Fruit fly (Drosophila melanogaster) whole organism, embryonic: ENCODE data around the gene lectin-24Db.

Source experiments
- CG10431 ChIP-seq: fragments of 200-800 bp; sonication (Bioruptor generic); optimal IDR thresholded peaks from 3 replicates; lab custom pipeline; 2018; ENCODE audit warnings: missing biosample characterization, mild to moderate bottlenecking, missing genetic modification characterization
- CG10565 ChIP-seq: fragments of 200-800 bp; sonication (Bioruptor generic); optimal IDR thresholded peaks from 3 replicates; lab custom pipeline; 2016; ENCODE audit warnings: missing biosample characterization, mild to moderate bottlenecking, missing genetic modification characterization
- CG10979 ChIP-seq: fragments of 200-800 bp; sonication (Bioruptor generic); optimal IDR thresholded peaks from 2 replicates; lab custom pipeline; 2018; ENCODE audit warnings: missing biosample characterization, mild to moderate bottlenecking, missing genetic modification characterization, moderate library complexity
- CG11696 ChIP-seq: fragments of 200-800 bp; sonication (Bioruptor generic); IDR thresholded peaks from 2 replicates; pipeline ENCODE4 v1.3.6; 2022; ENCODE audit warnings: missing biosample characterization, missing genetic modification characterization
- CG12104 ChIP-seq: fragments of 200-800 bp; sonication (Bioruptor generic); optimal IDR thresholded peaks from 3 replicates; lab custom pipeline; 2016; ENCODE audit warnings: missing biosample characterization, missing genetic modification characterization
- CG14710 ChIP-seq: fragments of 200-800 bp; sonication (Bioruptor generic); optimal IDR thresholded peaks from 3 replicates; lab custom pipeline; 2019; ENCODE audit warnings: missing biosample characterization, mild to moderate bottlenecking, missing genetic modification characterization, moderate library complexity
- CG15269 ChIP-seq: fragments of 200-800 bp; sonication (Bioruptor generic); optimal IDR thresholded peaks from 2 replicates; lab custom pipeline; 2018; ENCODE audit warnings: missing biosample characterization, mild to moderate bottlenecking, missing genetic modification characterization, moderate library complexity
- CG1602 ChIP-seq: fragments of 200-800 bp; sonication (Bioruptor generic); optimal IDR thresholded peaks from 3 replicates; lab custom pipeline; 2016; ENCODE audit warnings: missing biosample characterization, missing genetic modification characterization
- CG1792 ChIP-seq: fragments of 200-800 bp; sonication (Bioruptor generic); optimal IDR thresholded peaks from 2 replicates; lab custom pipeline; 2016; ENCODE audit warnings: missing biosample characterization, missing genetic modification characterization
- CG18764 ChIP-seq: fragments of 200-800 bp; sonication (Bioruptor generic); optimal IDR thresholded peaks from 3 replicates; lab custom pipeline; 2016; ENCODE audit warnings: missing biosample characterization, missing genetic modification characterization
- CG2199 ChIP-seq: fragments of 200-800 bp; sonication (Bioruptor generic); IDR thresholded peaks from 3 replicates; pipeline ENCODE4 v1.3.6; 2022; ENCODE audit warnings: missing biosample characterization, missing genetic modification characterization
- CG2712 ChIP-seq: fragments of 200-800 bp; optimal IDR thresholded peaks from 3 replicates; lab custom pipeline; 2019; ENCODE audit warnings: missing biosample characterization, mild to moderate bottlenecking, missing genetic modification characterization, moderate library complexity
- CG30020 ChIP-seq: fragments of 200-800 bp; optimal IDR thresholded peaks from 2 replicates; lab custom pipeline; 2019; ENCODE audit warnings: missing biosample characterization, mild to moderate bottlenecking, missing genetic modification characterization, moderate library complexity
- CG31365 ChIP-seq: fragments of 200-800 bp; sonication (Bioruptor generic); optimal IDR thresholded peaks from 2 replicates; lab custom pipeline; 2018; ENCODE audit warnings: missing biosample characterization, mild to moderate bottlenecking, missing genetic modification characterization
- CG31388 ChIP-seq: fragments of 200-800 bp; sonication (Bioruptor generic); optimal IDR thresholded peaks from 2 replicates; lab custom pipeline; 2016; ENCODE audit warnings: missing biosample characterization, missing genetic modification characterization
- CG3281 ChIP-seq: fragments of 200-800 bp; sonication (Bioruptor generic); optimal IDR thresholded peaks from 3 replicates; lab custom pipeline; 2017; ENCODE audit warnings: missing biosample characterization, mild to moderate bottlenecking, missing genetic modification characterization
- CG3407 ChIP-seq: fragments of 200-800 bp; sonication (Bioruptor generic); optimal IDR thresholded peaks from 2 replicates; lab custom pipeline; 2018; ENCODE audit warnings: missing biosample characterization, mild to moderate bottlenecking, missing genetic modification characterization
- CG4730 ChIP-seq: fragments of 200-800 bp; sonication (Bioruptor generic); IDR thresholded peaks from 2 replicates; pipeline ENCODE4 v1.3.6; 2022; ENCODE audit warnings: missing biosample characterization, missing genetic modification characterization
- CG4820 ChIP-seq: fragments of 200-800 bp; sonication (Bioruptor generic); optimal IDR thresholded peaks from 3 replicates; lab custom pipeline; 2016; ENCODE audit warnings: missing biosample characterization, missing genetic modification characterization
- CG7928 ChIP-seq: fragments of 200-800 bp; sonication (Bioruptor generic); optimal IDR thresholded peaks from 2 replicates; lab custom pipeline; 2017; ENCODE audit warnings: missing biosample characterization, mild to moderate bottlenecking, missing genetic modification characterization
- CG7987 ChIP-seq: fragments of 200-800 bp; sonication (Bioruptor generic); optimal IDR thresholded peaks from 2 replicates; lab custom pipeline; 2018; ENCODE audit warnings: missing biosample characterization, mild to moderate bottlenecking, missing genetic modification characterization, moderate library complexity
- CoRest ChIP-seq: fragments of 200-800 bp; sonication (Bioruptor generic); optimal IDR thresholded peaks from 3 replicates; lab custom pipeline; 2018; ENCODE audit warnings: missing biosample characterization, mild to moderate bottlenecking, missing genetic modification characterization, moderate library complexity
- Dfd ChIP-seq, 2 experiments: fragments of >200 bp; optimal IDR thresholded peaks; 2 replicates each; lab custom pipeline; 2017; ENCODE audit warnings: missing biosample characterization in 2 of 2, missing genetic modification characterization in 2 of 2
- Dll ChIP-seq: fragments of 200-800 bp; sonication (Bioruptor generic); IDR thresholded peaks from 4 replicates; pipeline ENCODE4 v1.3.6; 2022; ENCODE audit warnings: missing biosample characterization, missing genetic modification characterization; ENCODE audit not compliant: partially characterized antibody
- Dp ChIP-seq: fragments of 200-800 bp; sonication (Bioruptor generic); optimal IDR thresholded peaks from 2 replicates; lab custom pipeline; 2018; ENCODE audit warnings: missing biosample characterization, mild to moderate bottlenecking, missing genetic modification characterization, moderate library complexity
- Fer3 ChIP-seq: fragments of 200-800 bp; sonication (Bioruptor generic); optimal IDR thresholded peaks from 2 replicates; lab custom pipeline; 2018; ENCODE audit warnings: missing biosample characterization, mild to moderate bottlenecking, missing genetic modification characterization, moderate library complexity
- H15 ChIP-seq: fragments of 200-800 bp; sonication (Bioruptor generic); IDR thresholded peaks from 3 replicates; pipeline ENCODE4 v1.3.6; 2022; ENCODE audit warnings: missing biosample characterization, missing genetic modification characterization
- Hmr ChIP-seq: fragments of 200-800 bp; sonication (Bioruptor generic); optimal IDR thresholded peaks from 3 replicates; lab custom pipeline; 2017; ENCODE audit warnings: mild to moderate bottlenecking, missing biosample characterization, missing genetic modification reagents, missing genetic modification characterization
- Hr3 ChIP-seq: fragments of 200-800 bp; sonication (Bioruptor generic); optimal IDR thresholded peaks from 3 replicates; lab custom pipeline; 2016; ENCODE audit warnings: missing biosample characterization, missing genetic modification characterization
- Jarid2 ChIP-seq: fragments of 200-800 bp; sonication (Bioruptor generic); optimal IDR thresholded peaks from 3 replicates; lab custom pipeline; 2017; ENCODE audit warnings: mild to moderate bottlenecking, missing biosample characterization, missing genetic modification reagents, missing genetic modification characterization
- Mrtf ChIP-seq: fragments of 200-800 bp; sonication (Bioruptor generic); IDR thresholded peaks from 3 replicates; pipeline ENCODE4 v1.3.6; 2022; ENCODE audit warnings: missing biosample characterization, missing genetic modification characterization
- Rfx ChIP-seq: fragments of 200-800 bp; sonication (Bioruptor generic); IDR thresholded peaks from 2 replicates; pipeline ENCODE4 v1.3.6; 2022; ENCODE audit warnings: missing biosample characterization, missing genetic modification characterization
- Sin3A ChIP-seq: fragments of >200 bp; optimal IDR thresholded peaks from 2 replicates; lab custom pipeline; 2018
- Spps ChIP-seq: fragments of 200-800 bp; sonication (Bioruptor generic); optimal IDR thresholded peaks from 2 replicates; lab custom pipeline; 2018; ENCODE audit warnings: missing biosample characterization, mild to moderate bottlenecking, missing genetic modification characterization
- ara ChIP-seq: fragments of 200-800 bp; sonication (Bioruptor generic); IDR thresholded peaks from 2 replicates; pipeline ENCODE4 v1.3.6; 2022; ENCODE audit warnings: missing biosample characterization, missing genetic modification characterization
- ash1 ChIP-seq: fragments of 200-800 bp; sonication (Bioruptor generic); optimal IDR thresholded peaks from 2 replicates; lab custom pipeline; 2018; ENCODE audit warnings: missing biosample characterization, mild to moderate bottlenecking, missing genetic modification characterization
- az2 ChIP-seq: fragments of 200-800 bp; sonication (Bioruptor generic); optimal IDR thresholded peaks from 3 replicates; lab custom pipeline; 2016; ENCODE audit warnings: missing biosample characterization, missing genetic modification characterization
- cas ChIP-seq: fragments of 200-800 bp; sonication (Bioruptor generic); IDR thresholded peaks from 2 replicates; pipeline ENCODE4 v1.3.6; 2022; ENCODE audit warnings: missing biosample characterization, missing genetic modification characterization
- cg ChIP-seq: fragments of 200-800 bp; sonication (Bioruptor generic); optimal IDR thresholded peaks from 3 replicates; lab custom pipeline; 2019; ENCODE audit warnings: missing biosample characterization, mild to moderate bottlenecking, missing genetic modification characterization, moderate library complexity
- chif ChIP-seq, 2 experiments: fragments of 200-800 bp; sonication (Bioruptor generic); optimal IDR thresholded peaks; 3 replicates each; lab custom pipeline; 2016; ENCODE audit warnings: missing biosample characterization in 2 of 2, missing genetic modification characterization in 2 of 2
- gsb ChIP-seq: fragments of 200-800 bp; sonication (Bioruptor generic); IDR thresholded peaks from 2 replicates; pipeline ENCODE4 v1.3.6; 2022; ENCODE audit warnings: missing biosample characterization, missing genetic modification characterization
- gt ChIP-seq: fragments of 200-800 bp; sonication (Bioruptor generic); IDR thresholded peaks from 2 replicates; pipeline ENCODE4 v1.3.6; 2022; ENCODE audit warnings: missing biosample characterization, missing genetic modification characterization
- jigr1 ChIP-seq: fragments of 200-800 bp; sonication (Bioruptor generic); IDR thresholded peaks from 3 replicates; pipeline ENCODE4 v1.3.6; 2022; ENCODE audit warnings: missing biosample characterization, missing genetic modification characterization
- jumu ChIP-seq: fragments of 200-800 bp; sonication (Bioruptor generic); optimal IDR thresholded peaks from 3 replicates; lab custom pipeline; 2016; ENCODE audit warnings: missing biosample characterization, missing genetic modification characterization
- lola ChIP-seq, 3 experiments: fragments of >200 bp in 2 of 3; fragments of 200-800 bp in 1 of 3; sonication (Bioruptor generic) in 1 of 3; optimal IDR thresholded peaks; 2 replicates each; lab custom pipeline; 2017 to 2019; ENCODE audit warnings: missing biosample characterization in 3 of 3, missing genetic modification characterization in 3 of 3, mild to moderate bottlenecking in 1 of 3, moderate library complexity in 1 of 3
- mam ChIP-seq: fragments of 200-800 bp; sonication (Bioruptor generic); optimal IDR thresholded peaks from 3 replicates; lab custom pipeline; 2016; ENCODE audit warnings: missing biosample characterization, missing genetic modification characterization
- p53 ChIP-seq: fragments of 200-800 bp; sonication (Bioruptor generic); optimal IDR thresholded peaks from 2 replicates; lab custom pipeline; 2016; ENCODE audit warnings: missing biosample characterization, missing genetic modification characterization
- sc ChIP-seq, 3 experiments: fragments of >200 bp in 2 of 3; fragments of 200-800 bp in 1 of 3; sonication (Bioruptor generic) in 1 of 3; optimal IDR thresholded peaks; 2 replicates in 2 of 3; 3 replicates in 1 of 3; lab custom pipeline; 2017; ENCODE audit warnings: mild to moderate bottlenecking in 1 of 3, missing biosample characterization in 1 of 3, missing genetic modification characterization in 1 of 3, missing genetic modification reagents in 1 of 3
- seq ChIP-seq: fragments of 200-800 bp; sonication (Bioruptor generic); IDR thresholded peaks from 2 replicates; pipeline ENCODE4 v1.3.6; 2022; ENCODE audit warnings: missing biosample characterization, missing genetic modification characterization
- tup ChIP-seq: fragments of 200-800 bp; sonication (Bioruptor generic); optimal IDR thresholded peaks from 2 replicates; lab custom pipeline; 2016; ENCODE audit warnings: missing biosample characterization, mild to moderate bottlenecking, missing genetic modification characterization, moderate library complexity
- tx ChIP-seq: fragments of 200-800 bp; sonication (Bioruptor generic); optimal IDR thresholded peaks from 2 replicates; lab custom pipeline; 2016; ENCODE audit warnings: missing biosample characterization, missing genetic modification characterization
- zen ChIP-seq: fragments of 200-800 bp; sonication (Bioruptor generic); optimal IDR thresholded peaks from 3 replicates; lab custom pipeline; 2018; ENCODE audit warnings: missing biosample characterization, mild to moderate bottlenecking, missing genetic modification characterization, moderate library complexity

The lectin-24Db gene

DNA sequence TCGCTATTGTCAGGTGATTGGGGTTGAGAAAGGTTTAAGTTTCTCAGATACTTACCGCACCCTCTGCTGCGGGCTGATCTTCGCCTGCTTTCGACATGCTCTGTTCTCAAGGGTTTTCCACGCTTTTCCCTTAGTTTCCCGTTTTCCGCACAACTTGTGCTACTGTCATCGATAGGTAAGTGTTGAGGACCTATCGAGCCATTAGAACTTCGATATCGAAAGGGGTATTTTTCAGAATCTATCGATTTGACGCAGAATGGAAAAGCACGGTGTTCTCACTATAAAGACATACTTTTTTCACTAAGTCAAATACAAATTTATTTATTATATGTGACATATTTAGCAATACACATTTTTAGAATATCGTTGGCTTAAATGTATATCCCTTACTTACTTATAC is 38.9 kb downstream of the lectin-24Db start, which contains the start of gene CG3702 (continued):
- no peak for TF ChIP-seq CG2199 (GFP tag; lab: Robert Waterston, UW)
- no peak for TF ChIP-seq ash1 (GFP tag; lab: Kevin White, UChicago)
- TF ChIP-seq mam = no peak
- no peak for TF ChIP-seq CG7928 (GFP tag; lab: Kevin White, UChicago)
- TF ChIP-seq Mrtf (GFP tag; lab: Robert Waterston, UW) = no peak
- TF ChIP-seq CG10431 (GFP tag; lab: Kevin White, UChicago) = no peak
- no peak for TF ChIP-seq CG10565
- TF ChIP-seq seq (GFP tag; lab: Robert Waterston, UW) = no peak
- no peak for TF ChIP-seq H15 (GFP tag; lab: Robert Waterston, UW)
- TF ChIP-seq CG1602 (GFP tag; lab: Kevin White, UChicago) = no peak
- no peak for TF ChIP-seq Sin3A
- no peak for TF ChIP-seq CG11696 (GFP tag; lab: Robert Waterston, UW)
- TF ChIP-seq jigr1 (GFP tag; lab: Robert Waterston, UW) = no peak
- TF ChIP-seq CoRest = peak; percentile 46
- TF ChIP-seq CG18764 (GFP tag; lab: Kevin White, UChicago) = no peak
- TF ChIP-seq zen (tag; lab: Kevin White, UChicago) = no peak
- peak; percentile 57; the same call in 1 of the 2 replicates for TF ChIP-seq Rfx (GFP tag; lab: Robert Waterston, UW)
- peak in 1 of 3 experiments; percentile 9 for TF ChIP-seq lola (GFP tag; optimal IDR thresholded peaks at IDR 0.05; lab: Kevin White, UChicago)
- TF ChIP-seq tup (GFP tag; lab: Kevin White, UChicago) = no peak
- no peak for TF ChIP-seq gsb (GFP tag; lab: Robert Waterston, UW)
- no peak for TF ChIP-seq CG4820
- no peak for TF ChIP-seq tx (GFP tag; lab: Kevin White, UChicago)
- TF ChIP-seq CG2712 (tag; lab: Kevin White, UChicago) = peak; percentile 25
- TF ChIP-seq Dfd (GFP tag; optimal IDR thresholded peaks at IDR 0.05; lab: Kevin White, UChicago) = no peak
- TF ChIP-seq gt = no peak
- peak; percentile 80 for TF ChIP-seq CG30020
- no peak for TF ChIP-seq CG4730
- no peak for TF ChIP-seq CG31388 (GFP tag; lab: Kevin White, UChicago)
- TF ChIP-seq Hr3 (GFP tag; lab: Kevin White, UChicago) = no peak
- no peak for TF ChIP-seq Hmr (GFP tag; lab: Kevin White, UChicago)
- no peak for TF ChIP-seq CG1792 (GFP tag; lab: Kevin White, UChicago)
- TF ChIP-seq CG3281 (GFP tag; lab: Kevin White, UChicago) = no peak
- no peak for TF ChIP-seq chif (GFP tag; optimal IDR thresholded peaks at IDR 0.05; lab: Kevin White, UChicago)
- TF ChIP-seq jumu (GFP tag; lab: Kevin White, UChicago) = no peak
- no peak for TF ChIP-seq Dp
- no peak for TF ChIP-seq sc (optimal IDR thresholded peaks at IDR 0.05; lab: Kevin White, UChicago)
- no peak for TF ChIP-seq sc (GFP tag; optimal IDR thresholded peaks at IDR 0.05; lab: Kevin White, UChicago)
- no peak for TF ChIP-seq az2 (GFP tag; lab: Kevin White, UChicago)
- no peak for TF ChIP-seq CG3407 (GFP tag; lab: Kevin White, UChicago)
- no peak for TF ChIP-seq CG15269
- no peak for TF ChIP-seq CG10979 (tag; lab: Kevin White, UChicago)
- TF ChIP-seq cg = no peak
- no peak for TF ChIP-seq Jarid2 (GFP tag; lab: Kevin White, UChicago)
- TF ChIP-seq p53 = no peak
- TF ChIP-seq CG14710 (tag; lab: Kevin White, UChicago) = no peak
- TF ChIP-seq CG31365 (tag; lab: Kevin White, UChicago) = no peak
- TF ChIP-seq CG12104 (GFP tag; lab: Kevin White, UChicago) = no peak
- peak; percentile 65 for TF ChIP-seq Dll (GFP tag; lab: Robert Waterston, UW)
- TF ChIP-seq CG7987 (GFP tag; lab: Kevin White, UChicago) = no peak
- TF ChIP-seq Fer3 = no peak
- TF ChIP-seq ara = no peak
- TF ChIP-seq cas (GFP tag; lab: Robert Waterston, UW) = no peak
- no peak for TF ChIP-seq Spps (tag; lab: Kevin White, UChicago)
